Worm (Caenorhabditis elegans) whole organism, L3 larva: ENCODE measurements around the gene nhr-133.

ENCODE experiments used
- ama-1 ChIP-seq: fragments of 150-350 bp; optimal IDR thresholded peaks from 2 replicates; lab custom pipeline; 2018
- ceh-16 ChIP-seq: sonication (generic microtip); optimal IDR thresholded peaks from 2 replicates; lab custom pipeline; 2017; ENCODE audit warnings: missing biosample characterization, missing genetic modification characterization
- ceh-9 ChIP-seq: sonication (generic microtip); optimal IDR thresholded peaks from 2 replicates; lab custom pipeline; 2018; ENCODE audit warnings: missing biosample characterization, missing genetic modification characterization
- daf-12 ChIP-seq: fragments of 150-350 bp; optimal IDR thresholded peaks from 2 replicates; lab custom pipeline; 2014; ENCODE audit warnings: missing biosample characterization, missing genetic modification reagents, missing genetic modification characterization

DNA sequence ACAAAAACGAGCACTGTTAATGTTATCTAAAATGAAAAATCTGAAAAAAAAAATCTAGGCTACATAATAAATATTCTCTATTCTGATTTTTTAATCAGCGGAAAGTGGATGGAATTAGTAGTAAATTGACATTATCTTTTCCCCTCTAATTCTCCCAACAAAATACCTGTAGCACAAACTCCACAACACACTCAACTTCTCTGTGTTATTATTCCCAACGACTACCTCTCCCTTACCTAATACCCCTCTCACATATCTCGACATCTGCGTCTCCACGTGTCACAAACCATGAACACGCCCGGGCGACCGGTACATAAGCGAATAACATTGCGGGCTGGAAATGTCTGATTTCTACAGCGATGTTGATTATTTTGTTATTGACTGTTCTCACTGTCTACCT, 28.8 kb downstream of the nhr-133 start, which contains the start of gene cyp-33C2:
- TF ChIP-seq ceh-9 (tag; lab: Kevin White, UChicago) (no peak), ama-1 (lab: Kevin White, UChicago) (no peak), ceh-16 (no peak), daf-12 (tag; lab: Kevin White, UChicago) (no peak)
